Fruit fly (Drosophila melanogaster) whole organism: ENCODE measurements around the gene CG14613.

Source experiments
- CG8478 ChIP-seq: fragments of >200 bp; optimal IDR thresholded peaks from 2 replicates; lab custom pipeline; 2018; ENCODE audit warnings: inconsistent platforms
- Dll ChIP-seq: fragments of >200 bp; optimal IDR thresholded peaks from 2 replicates; lab custom pipeline; 2017
- EcR ChIP-seq, 2 experiments: fragments of >200 bp; optimal IDR thresholded peaks; 2 replicates each; lab custom pipeline; 2017; ENCODE audit warnings: missing biosample characterization in 2 of 2, missing genetic modification characterization in 2 of 2, missing genetic modification reagents in 2 of 2
- pan ChIP-seq: fragments of >200 bp; optimal IDR thresholded peaks from 2 replicates; lab custom pipeline; 2017
- psq ChIP-seq: fragments of >200 bp; optimal IDR thresholded peaks from 2 replicates; lab custom pipeline; 2017
- usp ChIP-seq: fragments of >200 bp; optimal IDR thresholded peaks from 2 replicates; lab custom pipeline; 2017; ENCODE audit warnings: missing biosample characterization, missing genetic modification characterization, mixed read lengths

CG14613 gene

dm6 chrX:22486487-22486886 lies 14.7 kb upstream of the CG14613 start:
- TF ChIP-seq CG8478 (lab: Kevin White, UChicago) = no peak
- TF ChIP-seq usp (GFP tag; lab: Kevin White, UChicago) = no peak
- no peak for TF ChIP-seq Dll
- TF ChIP-seq pan (lab: Kevin White, UChicago) = no peak
- no peak for TF ChIP-seq psq (lab: Kevin White, UChicago)
- TF ChIP-seq EcR (GFP tag; optimal IDR thresholded peaks at IDR 0.05; lab: Kevin White, UChicago) = no peak

- TF ChIP-seq EcR (GFP tag; optimal IDR thresholded peaks at IDR 0.05; lab: Kevin White, UChicago) = no peak
- TF ChIP-seq CG8478 (lab: Kevin White, UChicago) = no peak
- TF ChIP-seq pan (lab: Kevin White, UChicago) = no peak
- TF ChIP-seq usp (GFP tag; lab: Kevin White, UChicago) = no peak
- TF ChIP-seq Dll = no peak
Observed at dm6 chrX:22481860-22482544, 10.2 kb upstream of the CG14613 start, which contains the start of the genes Cp110 and CG12576. Gene Cp110, plus strand, starts transcription at chrX:22482082. Gene CG12576, minus strand, starts transcription at chrX:22482357.

- TF ChIP-seq psq (lab: Kevin White, UChicago) (no peak), usp (GFP tag; lab: Kevin White, UChicago) (no peak), CG8478 (lab: Kevin White, UChicago) (no peak), EcR (GFP tag; optimal IDR thresholded peaks at IDR 0.05; lab: Kevin White, UChicago) (no peak), pan (lab: Kevin White, UChicago) (no peak), Dll (no peak)
Observed at dm6 chrX:22481131-22481530, 9.3 kb upstream of the CG14613 start.

DNA sequence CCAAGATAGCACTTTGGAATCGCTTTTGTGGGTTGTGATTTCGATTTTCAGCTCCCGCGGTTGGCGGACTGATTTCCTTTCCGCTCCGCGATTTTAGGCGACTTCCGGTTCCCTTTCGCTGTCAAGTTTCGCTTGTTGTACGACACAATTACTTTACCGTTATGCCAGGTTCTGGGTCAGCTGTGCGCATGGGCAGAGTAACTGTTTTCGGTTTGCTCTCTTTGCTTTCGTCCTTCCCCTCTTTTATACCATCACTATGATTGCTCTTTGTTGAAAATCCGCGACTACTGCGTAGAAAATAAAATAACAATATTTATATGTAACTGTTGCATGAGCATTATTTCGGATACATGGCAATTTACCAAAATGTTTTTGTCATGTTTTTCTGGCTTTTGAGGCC lies 8.8 kb upstream of the CG14613 start:
- TF ChIP-seq usp (GFP tag; lab: Kevin White, UChicago) (no peak), EcR (GFP tag; optimal IDR thresholded peaks at IDR 0.05; lab: Kevin White, UChicago) (no peak), psq (lab: Kevin White, UChicago) (no peak), pan (lab: Kevin White, UChicago) (no peak), Dll (no peak), CG8478 (lab: Kevin White, UChicago) (no peak)

DNA sequence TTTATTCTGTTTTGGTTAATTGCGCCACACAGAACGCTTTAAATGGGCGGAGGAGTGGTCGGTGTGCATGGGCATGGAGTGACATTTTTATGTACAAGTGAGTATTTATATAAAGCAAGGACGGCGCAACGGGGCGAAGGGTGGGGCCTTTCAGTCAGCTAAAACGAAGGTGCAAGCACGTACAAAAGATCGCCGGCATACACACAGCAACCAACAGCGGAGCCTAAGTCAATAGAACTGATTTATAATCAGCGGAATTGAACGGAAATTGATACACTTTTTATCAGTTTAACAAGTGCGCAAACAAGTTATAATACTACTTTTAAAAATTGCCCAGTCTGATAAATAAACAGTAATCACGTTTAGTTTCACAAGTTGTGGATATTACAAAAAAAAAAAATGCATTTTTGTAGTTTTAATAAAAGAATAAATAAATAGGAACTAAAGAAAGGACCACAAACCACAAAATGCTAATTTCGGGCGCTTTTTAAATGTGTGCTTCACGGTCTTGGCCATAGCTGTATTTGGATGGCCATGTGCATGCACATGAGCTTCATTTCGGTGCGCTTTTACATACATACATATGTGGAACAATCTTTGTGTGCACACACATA lies 7.5 kb upstream of the CG14613 start:
- TF ChIP-seq EcR (GFP tag; optimal IDR thresholded peaks at IDR 0.05; lab: Kevin White, UChicago) (no peak), pan (lab: Kevin White, UChicago) (no peak), usp (GFP tag; lab: Kevin White, UChicago) (no peak), Dll (no peak), CG8478 (lab: Kevin White, UChicago) (no peak), psq (lab: Kevin White, UChicago) (no peak)

dm6 chrX:22477689-22478590 lies 6.1 kb upstream of the CG14613 start:
- TF ChIP-seq EcR (GFP tag; optimal IDR thresholded peaks at IDR 0.05; lab: Kevin White, UChicago) (no peak), CG8478 (lab: Kevin White, UChicago) (no peak), psq (lab: Kevin White, UChicago) (no peak), pan (lab: Kevin White, UChicago) (no peak), usp (GFP tag; lab: Kevin White, UChicago) (no peak), Dll (no peak)

- TF ChIP-seq pan (lab: Kevin White, UChicago) (no peak), EcR (GFP tag; optimal IDR thresholded peaks at IDR 0.05; lab: Kevin White, UChicago) (no peak), usp (GFP tag; lab: Kevin White, UChicago) (no peak), Dll (no peak), psq (lab: Kevin White, UChicago) (no peak), CG8478 (lab: Kevin White, UChicago) (no peak)
Observed at dm6 chrX:22474881-22475280, 3.1 kb upstream of the CG14613 start.

- TF ChIP-seq usp (GFP tag; lab: Kevin White, UChicago) (no peak), Dll (no peak), psq (lab: Kevin White, UChicago) (no peak), pan (lab: Kevin White, UChicago) (no peak), CG8478 (lab: Kevin White, UChicago) (no peak), EcR (GFP tag; optimal IDR thresholded peaks at IDR 0.05; lab: Kevin White, UChicago) (no peak)
Observed at dm6 chrX:22473520-22473919, 1.7 kb upstream of the CG14613 start, which contains the start of gene CG14618. Gene CG14618, plus strand, starts transcription at chrX:22473698.

DNA sequence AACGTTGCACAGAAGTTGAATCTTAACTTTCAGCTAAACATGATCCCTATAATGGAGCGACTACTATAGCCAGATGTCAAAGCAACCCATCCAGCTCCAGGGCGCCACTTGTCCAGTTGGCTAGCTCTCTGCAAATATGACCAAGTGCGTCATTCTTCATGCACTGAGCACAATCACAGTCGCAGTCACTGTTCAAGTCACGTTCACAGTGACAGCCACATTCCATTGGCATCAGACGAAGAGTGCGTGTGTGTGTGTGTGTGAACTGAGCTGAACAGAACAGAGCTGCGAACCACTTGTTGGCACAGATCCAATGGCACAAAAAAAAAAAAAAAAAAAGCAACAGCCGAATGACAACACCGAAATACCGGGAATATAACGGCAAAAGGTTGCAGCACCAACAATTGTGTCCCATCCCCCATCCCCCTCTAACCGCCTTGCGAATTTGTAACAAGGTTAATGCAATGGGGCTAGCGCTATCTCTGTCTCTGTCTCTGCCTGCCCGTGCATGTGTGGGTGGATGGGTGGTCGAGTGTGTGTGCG lies 10.5 kb downstream of the CG14613 start:
- TF ChIP-seq pan (lab: Kevin White, UChicago) (no peak), CG8478 (lab: Kevin White, UChicago) (no peak), psq (lab: Kevin White, UChicago) (no peak)

DNA sequence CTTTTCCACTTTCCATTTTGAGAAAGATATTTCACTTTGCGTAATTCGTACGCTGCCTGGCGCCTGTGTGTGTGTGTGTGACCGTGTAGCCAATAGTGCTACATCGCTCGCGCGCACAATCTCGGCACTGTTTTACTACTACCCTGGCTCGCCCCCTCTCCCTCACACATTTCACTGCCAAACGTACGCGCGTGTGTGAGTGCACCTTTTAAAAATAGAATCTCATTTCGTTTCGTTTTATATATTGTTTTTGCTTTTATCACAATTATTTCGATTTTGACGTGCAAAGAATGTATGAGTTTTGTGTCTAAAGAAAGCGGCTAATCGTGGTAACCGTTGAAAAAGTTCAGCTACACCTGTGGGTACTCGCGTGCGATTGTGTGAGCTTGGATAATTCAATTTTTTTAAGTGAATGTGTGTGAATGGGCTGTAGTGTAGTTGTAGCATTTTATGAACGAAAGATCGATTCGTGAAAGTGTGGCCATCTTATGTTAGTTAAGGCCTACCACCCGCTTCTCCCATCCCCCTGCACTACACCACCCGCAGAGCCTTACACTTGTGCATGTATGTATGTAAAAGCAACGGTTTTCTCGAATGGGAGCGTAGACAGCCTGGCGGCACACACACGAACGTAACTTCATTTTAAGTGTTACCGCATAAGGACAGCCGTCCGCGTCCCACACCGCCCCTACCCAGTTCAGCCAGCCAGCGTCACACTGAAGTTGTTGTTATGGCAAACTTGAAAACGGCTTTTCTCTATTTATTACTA lies 15.5 kb downstream of the CG14613 start:
- TF ChIP-seq Dll (no peak), usp (GFP tag; lab: Kevin White, UChicago) (no peak), pan (lab: Kevin White, UChicago) (no peak), EcR (GFP tag; optimal IDR thresholded peaks at IDR 0.05; lab: Kevin White, UChicago) (no peak), CG8478 (lab: Kevin White, UChicago) (no peak), psq (lab: Kevin White, UChicago) (no peak)
